Worm (Caenorhabditis elegans): Measurements from ENCODE around the gene T20D3.5.
"Not testable (repeated sequence)": the region's sequence is repeated elsewhere in the genome, so short reads cannot be mapped to it uniquely, and the experiment has no call there.

T20D3.5 gene

ce11 chrIV:9336538-9337090 lies at the start of gene T20D3.5:
TSS of gene T20D3.5 (plus strand) at chrIV:9337040.
- TF ChIP-seq ztf-29 (GFP tag; IDR thresholded peaks at IDR 0.05) (no peak), ztf-23 (GFP tag; IDR thresholded peaks at IDR 0.05) (no peak), cog-1 (tag; optimal IDR thresholded peaks at IDR 0.05) (no peak), klf-2 (GFP tag; conservative IDR thresholded peaks at IDR 0.05) (no peak), med-1 (GFP tag; optimal IDR thresholded peaks at IDR 0.05; ENCODE audit: insufficient read depth) (no peak), T22C8.4 (GFP tag; IDR thresholded peaks at IDR 0.05) (no peak)

DNA sequence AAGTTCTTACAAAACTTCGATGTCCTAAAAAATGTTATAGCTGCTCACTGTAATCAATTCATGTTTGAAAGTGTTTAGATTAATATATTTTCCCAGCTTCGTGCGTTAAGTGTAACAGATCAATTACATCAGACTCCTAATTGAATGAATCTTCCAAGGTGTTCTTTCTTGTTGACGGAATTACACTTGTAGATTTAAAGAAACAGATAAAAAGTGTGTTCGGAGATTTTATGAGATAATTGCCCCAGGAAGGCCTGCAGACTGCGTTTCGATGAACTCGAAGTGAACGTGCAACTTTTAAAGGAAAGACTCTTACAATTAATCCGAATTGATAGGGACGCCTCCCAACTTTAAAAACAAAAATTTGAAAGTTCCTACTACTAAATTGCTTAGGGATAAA lies 47.2 kb upstream of the T20D3.5 start:
- TF ChIP-seq ztf-29 (GFP tag; IDR thresholded peaks at IDR 0.05) (no peak), cog-1 (tag; optimal IDR thresholded peaks at IDR 0.05) (no peak), ztf-23 (GFP tag; IDR thresholded peaks at IDR 0.05) (no peak), klf-2 (GFP tag; conservative IDR thresholded peaks at IDR 0.05) (no peak), med-1 (GFP tag; optimal IDR thresholded peaks at IDR 0.05; ENCODE audit: insufficient read depth) (no peak)

DNA sequence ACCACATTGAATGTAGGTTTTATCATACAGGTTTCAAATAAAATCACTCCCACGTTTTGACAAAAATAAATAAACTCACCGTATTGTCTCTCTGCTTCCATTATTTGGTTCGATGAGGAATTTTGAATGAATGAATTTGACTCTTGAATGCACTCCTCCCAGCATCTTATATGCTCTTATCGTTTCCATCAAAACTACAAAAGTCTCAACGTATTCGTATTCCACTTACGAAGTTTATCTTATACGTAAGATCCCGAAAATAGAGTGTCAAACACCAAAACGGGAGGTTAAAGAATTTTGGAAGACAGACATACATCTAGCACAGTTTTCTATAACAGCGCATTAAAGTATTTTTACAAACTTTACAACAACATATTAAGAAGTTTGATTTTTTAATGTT lies 43.0 kb upstream of the T20D3.5 start, which contains the start of gene nhr-264:
Gene nhr-264, minus strand, starts transcription at position 101 of the 400 bp plus-strand sequence.
- not testable (repeated sequence) for TF ChIP-seq flt-1 (GFP tag; IDR thresholded peaks at IDR 0.05); cog-1 (tag; optimal IDR thresholded peaks at IDR 0.05); T22C8.4 (GFP tag; IDR thresholded peaks at IDR 0.05)

DNA sequence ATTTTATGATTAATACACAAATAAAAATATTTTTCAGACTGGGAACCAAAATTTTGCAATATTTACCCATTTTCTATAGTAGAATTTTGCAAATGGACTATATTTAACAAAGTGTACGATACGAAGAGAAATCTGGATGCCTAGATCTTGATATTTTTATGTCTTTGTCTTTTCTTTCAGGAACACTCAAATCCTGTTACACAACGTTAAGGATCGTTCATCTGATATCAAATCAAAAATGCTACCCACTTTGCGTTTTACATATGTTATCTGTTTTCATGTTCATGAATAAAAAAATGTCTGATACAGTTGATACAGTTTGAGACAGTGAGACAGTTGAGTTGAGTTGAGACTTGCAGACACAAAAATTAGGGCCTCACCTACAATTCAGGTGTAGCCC lies 40.6 kb upstream of the T20D3.5 start, which contains the start of gene F49C12.1:
Gene F49C12.1, minus strand, starts transcription at position 70 of the 400 bp plus-strand sequence.
- TF ChIP-seq flt-1 (GFP tag; IDR thresholded peaks at IDR 0.05) (no peak), ztf-29 (GFP tag; IDR thresholded peaks at IDR 0.05) (no peak), ztf-23 (GFP tag; IDR thresholded peaks at IDR 0.05) (no peak), klf-2 (GFP tag; conservative IDR thresholded peaks at IDR 0.05) (no peak), cog-1 (tag; optimal IDR thresholded peaks at IDR 0.05) (no peak), med-1 (GFP tag; optimal IDR thresholded peaks at IDR 0.05; ENCODE audit: insufficient read depth) (no peak), T22C8.4 (GFP tag; IDR thresholded peaks at IDR 0.05) (no peak), tab-1 (GFP tag; IDR thresholded peaks at IDR 0.05) (no peak), ref-1 (GFP tag; conservative IDR thresholded peaks at IDR 0.05) (no peak)

DNA sequence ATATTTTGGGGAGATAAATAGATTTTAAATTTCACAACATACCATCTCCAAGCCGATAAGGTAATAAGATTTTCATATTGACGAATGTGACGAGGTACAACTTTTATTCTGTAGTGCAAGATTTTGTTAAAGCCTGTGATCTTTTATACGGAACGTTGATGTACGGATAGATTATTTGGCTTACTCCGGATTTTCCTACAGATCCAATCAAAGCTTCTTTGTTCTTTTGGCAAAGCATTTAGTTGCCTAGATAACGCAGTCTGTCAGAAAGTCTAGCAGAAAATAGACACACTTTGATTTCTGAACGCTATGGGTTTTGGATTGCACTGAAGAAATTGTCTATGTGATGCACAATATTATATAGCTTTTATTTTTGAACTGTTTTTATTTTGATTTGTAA lies 37.7 kb upstream of the T20D3.5 start, which contains the start of gene F49C12.2:
Gene F49C12.2, minus strand, starts transcription at position 101 of the 400 bp plus-strand sequence.
- TF ChIP-seq flt-1 (GFP tag; IDR thresholded peaks at IDR 0.05), result no peak
- no peak for TF ChIP-seq ztf-23 (GFP tag; IDR thresholded peaks at IDR 0.05)
- no peak for TF ChIP-seq T22C8.4 (GFP tag; IDR thresholded peaks at IDR 0.05)
- no peak for TF ChIP-seq tab-1 (GFP tag; IDR thresholded peaks at IDR 0.05)
- no peak for TF ChIP-seq klf-2 (GFP tag; conservative IDR thresholded peaks at IDR 0.05)
- no peak for TF ChIP-seq ref-1 (GFP tag; conservative IDR thresholded peaks at IDR 0.05)
- TF ChIP-seq med-1 (GFP tag; optimal IDR thresholded peaks at IDR 0.05; ENCODE audit: insufficient read depth), result no peak
- no peak for TF ChIP-seq ztf-29 (GFP tag; IDR thresholded peaks at IDR 0.05)

DNA sequence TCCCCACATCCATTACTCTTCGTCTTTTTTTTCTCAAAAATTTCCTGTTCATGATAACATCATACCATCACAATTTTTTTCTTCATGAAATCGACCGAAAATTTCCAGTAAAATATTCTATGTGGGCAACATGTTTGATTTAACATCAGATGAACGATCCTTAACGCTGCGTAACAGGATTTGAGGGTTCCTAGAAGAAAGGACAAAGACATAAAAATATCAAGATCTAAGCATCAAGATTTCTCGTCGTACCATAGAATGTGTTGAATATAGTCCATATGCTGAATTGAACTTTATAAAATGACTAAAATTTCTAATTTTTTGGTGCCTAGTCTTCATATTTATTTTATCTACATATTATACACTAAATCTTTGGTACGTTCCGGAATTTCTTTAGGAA lies 36.7 kb upstream of the T20D3.5 start, which contains the start of gene F49C12.3:
Gene F49C12.3, plus strand, starts transcription at position 301 of the 400 bp plus-strand sequence.
- TF ChIP-seq med-1 (GFP tag; optimal IDR thresholded peaks at IDR 0.05; ENCODE audit: insufficient read depth) (no peak), tab-1 (GFP tag; IDR thresholded peaks at IDR 0.05) (no peak), flt-1 (GFP tag; IDR thresholded peaks at IDR 0.05) (no peak), ref-1 (GFP tag; conservative IDR thresholded peaks at IDR 0.05) (no peak), T22C8.4 (GFP tag; IDR thresholded peaks at IDR 0.05) (no peak), ztf-29 (GFP tag; IDR thresholded peaks at IDR 0.05) (no peak), cog-1 (tag; optimal IDR thresholded peaks at IDR 0.05) (no peak), ztf-23 (GFP tag; IDR thresholded peaks at IDR 0.05) (no peak), klf-2 (GFP tag; conservative IDR thresholded peaks at IDR 0.05) (no peak)

DNA sequence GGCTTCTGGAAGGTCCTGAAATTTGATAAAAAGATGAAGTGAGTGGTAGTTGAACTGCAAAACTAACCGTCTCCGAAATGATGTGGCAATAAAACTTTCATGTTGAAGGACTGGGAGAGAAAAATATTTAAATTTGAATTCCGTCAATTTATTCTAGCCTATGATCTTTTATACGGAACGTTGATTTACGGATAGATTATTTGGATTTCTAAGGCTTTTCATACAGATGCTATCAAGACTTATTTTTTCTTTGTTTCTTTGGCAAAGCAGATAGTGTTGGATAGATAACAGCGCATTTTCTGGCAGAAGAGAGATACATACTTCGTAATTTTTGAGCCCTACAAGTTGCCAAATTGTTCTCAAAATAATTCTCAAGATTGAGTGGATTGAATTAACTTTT lies 32.8 kb upstream of the T20D3.5 start, which contains the start of gene F49C12.4:
Gene F49C12.4, minus strand, starts transcription at position 101 of the 400 bp plus-strand sequence.
- TF ChIP-seq ref-1 (GFP tag; conservative IDR thresholded peaks at IDR 0.05) (no peak), flt-1 (GFP tag; IDR thresholded peaks at IDR 0.05) (no peak), cog-1 (tag; optimal IDR thresholded peaks at IDR 0.05) (no peak), ztf-29 (GFP tag; IDR thresholded peaks at IDR 0.05) (no peak), tab-1 (GFP tag; IDR thresholded peaks at IDR 0.05) (no peak), klf-2 (GFP tag; conservative IDR thresholded peaks at IDR 0.05) (no peak), med-1 (GFP tag; optimal IDR thresholded peaks at IDR 0.05; ENCODE audit: insufficient read depth) (no peak), ztf-23 (GFP tag; IDR thresholded peaks at IDR 0.05) (no peak), T22C8.4 (GFP tag; IDR thresholded peaks at IDR 0.05) (no peak)

DNA sequence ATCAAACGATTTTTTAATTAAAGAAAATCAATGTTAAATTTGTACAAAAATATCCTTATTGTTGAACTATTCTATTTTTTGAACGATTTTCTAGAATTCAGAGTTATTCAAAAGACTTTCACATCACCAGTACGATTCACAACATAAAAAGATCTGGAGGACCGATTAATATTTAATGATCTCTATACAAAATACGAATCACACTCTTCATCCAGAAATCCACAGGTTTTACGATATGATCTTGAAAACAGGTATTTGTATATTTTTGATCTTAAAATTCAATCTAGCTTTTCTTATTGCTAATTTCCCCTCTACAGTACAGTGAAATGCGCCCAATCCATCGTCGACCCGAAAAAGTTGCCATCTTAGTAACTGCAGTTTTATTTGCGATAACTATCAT lies 32.2 kb upstream of the T20D3.5 start, which contains the start of gene F49C12.5:
Gene F49C12.5, plus strand, starts transcription at position 301 of the 400 bp plus-strand sequence.
- no peak for TF ChIP-seq klf-2 (GFP tag; conservative IDR thresholded peaks at IDR 0.05)
- no peak for TF ChIP-seq tab-1 (GFP tag; IDR thresholded peaks at IDR 0.05)

ce11 chrIV:9308975-9309374 lies 27.9 kb upstream of the T20D3.5 start, which contains the start of gene F49C12.6:
TSS of gene F49C12.6 (minus strand) at chrIV:9309075.
- no peak for TF ChIP-seq cog-1 (tag; optimal IDR thresholded peaks at IDR 0.05)
- TF ChIP-seq med-1 (GFP tag; optimal IDR thresholded peaks at IDR 0.05; ENCODE audit: insufficient read depth), result no peak
- TF ChIP-seq tab-1 (GFP tag; IDR thresholded peaks at IDR 0.05), result no peak
- no peak for TF ChIP-seq ref-1 (GFP tag; conservative IDR thresholded peaks at IDR 0.05)
- no peak for TF ChIP-seq ztf-23 (GFP tag; IDR thresholded peaks at IDR 0.05)
- TF ChIP-seq klf-2 (GFP tag; conservative IDR thresholded peaks at IDR 0.05), result no peak
- no peak for TF ChIP-seq ztf-29 (GFP tag; IDR thresholded peaks at IDR 0.05)
- no peak for TF ChIP-seq flt-1 (GFP tag; IDR thresholded peaks at IDR 0.05)
- TF ChIP-seq T22C8.4 (GFP tag; IDR thresholded peaks at IDR 0.05), result no peak

DNA sequence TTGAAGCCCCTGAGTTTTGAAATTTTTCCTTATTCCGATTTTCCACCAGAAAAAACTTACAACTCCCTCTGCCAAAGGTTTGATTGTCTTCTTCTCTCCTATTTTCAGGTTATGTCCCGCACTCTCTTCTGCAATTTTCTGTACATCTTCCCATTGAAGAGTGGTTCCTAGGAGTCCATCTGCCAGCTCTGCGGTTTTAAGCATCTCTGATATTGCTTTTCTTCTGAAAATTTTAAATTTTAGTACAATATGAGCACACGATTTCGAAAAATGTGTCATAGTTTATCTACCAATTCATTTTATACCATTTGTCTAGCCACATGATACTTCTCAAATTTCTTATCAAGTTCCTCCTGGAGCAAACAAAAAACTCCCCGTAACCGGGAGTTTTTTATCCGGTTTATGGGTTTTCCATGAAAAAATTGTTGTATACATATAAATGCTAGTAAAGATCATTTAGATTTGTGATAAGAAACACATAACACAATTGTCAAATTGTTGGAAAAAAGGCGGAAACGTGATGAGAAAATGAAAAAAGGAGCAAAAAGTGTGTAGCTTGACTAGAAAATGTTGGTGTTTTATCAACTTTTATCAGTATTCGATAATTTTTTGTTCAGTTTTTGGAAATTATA lies 25.8 kb upstream of the T20D3.5 start:
- TF ChIP-seq cog-1 (tag; optimal IDR thresholded peaks at IDR 0.05) (no peak), flt-1 (GFP tag; IDR thresholded peaks at IDR 0.05) (no peak), T22C8.4 (GFP tag; IDR thresholded peaks at IDR 0.05) (no peak), tab-1 (GFP tag; IDR thresholded peaks at IDR 0.05) (no peak), med-1 (GFP tag; optimal IDR thresholded peaks at IDR 0.05; ENCODE audit: insufficient read depth) (no peak), klf-2 (GFP tag; conservative IDR thresholded peaks at IDR 0.05) (no peak), ztf-23 (GFP tag; IDR thresholded peaks at IDR 0.05) (no peak), ref-1 (GFP tag; conservative IDR thresholded peaks at IDR 0.05) (no peak), ztf-29 (GFP tag; IDR thresholded peaks at IDR 0.05) (no peak)

All from whole organism, midembryonic.